Worm (Caenorhabditis elegans) whole organism, late embryonic: ENCODE measurements around the gene pcca-1.

Experiments
- ama-1 ChIP-seq: fragments of 150-350 bp; optimal IDR thresholded peaks from 2 replicates; lab custom pipeline; 2014
- ceh-2 ChIP-seq: sonication (generic microtip); optimal IDR thresholded peaks from 2 replicates; lab custom pipeline; 2016; ENCODE audit warnings: missing genotype, missing genetic modification characterization, missing compliant biosample characterization
- ceh-30 ChIP-seq: fragments of 150-350 bp; optimal IDR thresholded peaks from 2 replicates; lab custom pipeline; 2014; ENCODE audit warnings: missing biosample characterization, missing genetic modification characterization
- eyg-1 ChIP-seq: sonication (generic microtip); optimal IDR thresholded peaks from 2 replicates; lab custom pipeline; 2016; ENCODE audit warnings: missing genotype, missing genetic modification characterization, missing compliant biosample characterization
- hlh-30 ChIP-seq: sonication (generic microtip); optimal IDR thresholded peaks from 2 replicates; lab custom pipeline; 2017; ENCODE audit warnings: antibody characterized with exemption, missing genetic modification characterization, missing compliant biosample characterization; ENCODE audit not compliant: insufficient read depth
- hlh-6 ChIP-seq: sonication (generic microtip); optimal IDR thresholded peaks from 2 replicates; lab custom pipeline; 2016; ENCODE audit warnings: missing genotype, missing genetic modification characterization, missing compliant biosample characterization
- nhr-11 ChIP-seq: fragments of 150-350 bp; optimal IDR thresholded peaks from 2 replicates; lab custom pipeline; 2014; ENCODE audit warnings: missing biosample characterization, missing genetic modification characterization
- pag-3 ChIP-seq: sonication (generic microtip); optimal IDR thresholded peaks from 2 replicates; lab custom pipeline; 2016; ENCODE audit warnings: missing compliant biosample characterization, missing genetic modification characterization, borderline replicate concordance
- pat-9 ChIP-seq: fragments of 200-800 bp; sonication (Bioruptor generic); optimal IDR thresholded peaks from 2 replicates; lab custom pipeline; 2018; ENCODE audit warnings: mild to moderate bottlenecking, missing genetic modification characterization, moderate library complexity, missing compliant biosample characterization
- sdc-2 ChIP-seq: sonication (generic microtip); optimal IDR thresholded peaks from 2 replicates; lab custom pipeline; 2016; ENCODE audit warnings: missing genotype, missing genetic modification characterization, missing compliant biosample characterization
- sox-4 ChIP-seq: sonication (generic microtip); optimal IDR thresholded peaks from 2 replicates; lab custom pipeline; 2017; ENCODE audit warnings: mild to moderate bottlenecking, missing genetic modification characterization, inconsistent platforms, missing compliant biosample characterization

DNA sequence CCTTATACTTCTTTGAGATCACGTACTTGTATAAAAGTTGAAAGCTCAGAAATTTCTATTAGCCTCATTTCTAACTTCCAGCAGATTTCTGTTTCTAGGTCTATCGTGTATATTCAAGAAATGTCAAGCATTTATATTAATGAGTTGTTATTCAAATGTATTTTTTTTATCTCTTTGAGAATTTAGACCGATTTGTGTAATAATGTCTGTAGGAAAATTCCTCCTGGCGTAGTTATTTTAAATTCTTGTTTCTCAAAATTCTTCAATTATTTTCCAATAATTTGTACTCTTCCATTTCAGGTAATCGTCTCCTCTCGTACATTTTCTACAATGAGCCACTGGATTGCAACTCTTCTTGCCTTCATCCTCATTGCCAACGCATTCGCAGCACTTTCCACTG lies 33.4 kb downstream of the pcca-1 start, which contains the start of gene nlp-61:
- TF ChIP-seq ceh-30 (tag; lab: Kevin White, UChicago) (no peak), pat-9 (tag; lab: Kevin White, UChicago) (no peak), hlh-30 (no peak), ceh-2 (no peak), sdc-2 (tag; lab: Kevin White, UChicago) (no peak), sox-4 (tag; lab: Kevin White, UChicago) (no peak), ama-1 (no peak), pag-3 (tag; lab: Kevin White, UChicago) (no peak), eyg-1 (tag; lab: Kevin White, UChicago) (no peak), hlh-6 (no peak), nhr-11 (no peak)
